Worm (Caenorhabditis elegans): Measurements from ENCODE around the gene Y54F10AM.11.
A peak's percentile ranks its signal among the peaks of the same experiment; 100 is the strongest.

DNA sequence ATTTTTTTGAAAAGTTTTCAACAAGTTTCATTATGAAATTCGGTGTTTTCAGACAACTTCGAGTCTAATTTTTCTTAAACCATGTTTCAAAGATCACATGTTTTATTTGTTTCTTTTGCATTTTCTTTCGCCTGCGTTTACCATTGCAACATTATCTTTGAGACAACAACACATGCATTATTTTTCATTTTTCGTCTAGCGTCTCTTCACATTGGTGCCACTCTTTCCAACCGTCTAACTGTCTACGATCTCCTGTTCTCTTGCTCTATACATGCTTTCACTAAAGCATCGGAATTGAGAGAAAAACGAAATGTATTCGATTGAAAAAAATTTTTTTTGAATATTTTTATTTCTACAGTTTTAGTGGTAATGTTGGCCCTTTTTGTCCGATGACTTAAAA is 14.8 kb upstream of the Y54F10AM.11 start:
- TF ChIP-seq klf-2 (GFP tag; conservative IDR thresholded peaks at IDR 0.05) (no peak), tab-1 (GFP tag; IDR thresholded peaks at IDR 0.05) (no peak), flt-1 (GFP tag; IDR thresholded peaks at IDR 0.05) (no peak), ztf-23 (GFP tag; IDR thresholded peaks at IDR 0.05) (no peak), ztf-29 (GFP tag; IDR thresholded peaks at IDR 0.05) (no peak), cog-1 (tag; optimal IDR thresholded peaks at IDR 0.05) (peak; percentile 40), ref-1 (GFP tag; conservative IDR thresholded peaks at IDR 0.05) (no peak), med-1 (GFP tag; optimal IDR thresholded peaks at IDR 0.05; ENCODE audit: insufficient read depth) (no peak)

All from whole organism, midembryonic.